Worm (Caenorhabditis elegans) whole organism, mixed stage, embryonic: ENCODE measurements around the gene T24E12.13.

Experiments used
- M03D4.4 ChIP-seq: sonication (generic microtip); optimal IDR thresholded peaks from 2 replicates; lab custom pipeline; 2017; ENCODE audit warnings: mild to moderate bottlenecking, missing genetic modification characterization, missing compliant biosample characterization
- drap-1 ChIP-seq: fragments of 200-800 bp; sonication (Bioruptor generic); optimal IDR thresholded peaks from 3 replicates; lab custom pipeline; 2018; ENCODE audit warnings: mild to moderate bottlenecking, missing genetic modification characterization, missing compliant biosample characterization
- nhr-237 ChIP-seq: fragments of 150-350 bp; optimal IDR thresholded peaks from 2 replicates; lab custom pipeline; 2014; ENCODE audit warnings: missing biosample characterization, missing genetic modification characterization
- snpc-4 ChIP-seq: fragments of 150-350 bp; optimal IDR thresholded peaks from 2 replicates; lab custom pipeline; 2014; ENCODE audit warnings: missing biosample characterization, missing genetic modification characterization
- unc-39 ChIP-seq: fragments of 150-350 bp; optimal IDR thresholded peaks from 2 replicates; lab custom pipeline; 2014; ENCODE audit warnings: missing biosample characterization, missing genetic modification characterization

DNA sequence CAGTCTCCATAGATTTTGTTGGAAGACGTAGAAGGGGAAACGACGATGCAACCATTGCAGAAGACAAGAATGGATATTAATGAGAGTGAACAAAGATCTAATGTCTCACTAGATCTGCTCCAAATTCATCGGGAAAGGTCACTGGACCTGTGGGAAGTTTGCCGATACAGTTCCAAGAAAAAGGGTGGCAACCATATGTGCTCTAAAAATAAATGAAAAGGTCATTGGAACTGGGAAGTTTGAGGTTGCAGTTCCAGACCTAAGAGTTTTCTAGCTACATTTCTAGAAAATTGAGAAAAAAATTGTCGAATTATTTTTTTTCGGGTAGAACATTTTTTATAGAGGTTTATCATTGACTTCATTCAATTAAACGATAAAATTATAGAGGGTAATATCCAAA is 39.8 kb upstream of the T24E12.13 start, which contains the start of gene fbxb-92:
- TF ChIP-seq unc-39 (tag; lab: Kevin White, UChicago) (no peak), snpc-4 (tag; lab: Kevin White, UChicago) (no peak), nhr-237 (tag; lab: Kevin White, UChicago) (no peak), M03D4.4 (no peak), drap-1 (GFP tag; lab: Kevin White, UChicago) (no peak)
